Worm (Caenorhabditis elegans): ENCODE data around the gene ppfr-4.

ppfr-4 gene

ce11 chrIII:2596984-2597454 is 22.7 kb upstream of the ppfr-4 start, which contains the start of gene apb-1 (continued):
- TF ChIP-seq lsy-2 (tag; optimal IDR thresholded peaks at IDR 0.05) (peak; percentile 73 to 96), ceh-20 (GFP tag; IDR thresholded peaks at IDR 0.05) (peak; percentile 71; the same call in 1 of the 2 replicates), hlh-11 (tag; optimal IDR thresholded peaks at IDR 0.05) (no peak), nhr-42 (GFP tag; IDR thresholded peaks at IDR 0.05) (peak; percentile 72), daf-12 (tag; optimal IDR thresholded peaks at IDR 0.05) (no peak), T26A8.4 (GFP tag; IDR thresholded peaks at IDR 0.05) (no peak), fos-1 (tag; optimal IDR thresholded peaks at IDR 0.05) (no peak), snpc-1.2 (GFP tag; IDR thresholded peaks at IDR 0.05) (no peak), Y75B8A.6 (GFP tag; IDR thresholded peaks at IDR 0.05) (no peak), nhr-6 (tag; optimal IDR thresholded peaks at IDR 0.05) (peak; percentile 92), daf-8 (GFP tag; IDR thresholded peaks at IDR 0.05) (no peak), egl-43 (GFP tag; IDR thresholded peaks at IDR 0.05) (peak; percentile 88), F26F4.8 (GFP tag; conservative IDR thresholded peaks at IDR 0.05) (no peak), mxl-2 (GFP tag; conservative IDR thresholded peaks at IDR 0.05) (no peak), fkh-10 (GFP tag; optimal IDR thresholded peaks at IDR 0.05) (peak; percentile 95), snpc-4 (tag; optimal IDR thresholded peaks at IDR 0.05) (no peak), unc-62 (GFP tag; optimal IDR thresholded peaks at IDR 0.05 in 1 of 2) (peak in 1 of 2 experiments; percentile 99), unc-62 (tag; optimal IDR thresholded peaks at IDR 0.05) (no peak), zfp-2 (tag; optimal IDR thresholded peaks at IDR 0.05) (peak; percentile 52), ama-1 (optimal IDR thresholded peaks at IDR 0.05) (peak; percentile 69), tag-97 (GFP tag; IDR thresholded peaks at IDR 0.05) (no peak), lin-1 (GFP tag; IDR thresholded peaks at IDR 0.05) (no peak), tra-1 (GFP tag; IDR thresholded peaks at IDR 0.05) (no peak; the same call in 1 of the 2 replicates), hmg-1.1 (GFP tag; IDR thresholded peaks at IDR 0.05) (peak; percentile 88), spr-3 (GFP tag; optimal IDR thresholded peaks at IDR 0.05) (peak; percentile 72), daf-16 (GFP tag; optimal IDR thresholded peaks at IDR 0.05) (peak in 1 of 2 experiments; percentile 30), daf-16 (tag; optimal IDR thresholded peaks at IDR 0.05) (peak; percentile 40), duxl-1 (tag; optimal IDR thresholded peaks at IDR 0.05; ENCODE audit: poor library complexity) (peak; percentile 67), Y5F2A.4 (GFP tag; optimal IDR thresholded peaks at IDR 0.05) (peak; percentile 50), dmd-8 (GFP tag; IDR thresholded peaks at IDR 0.05) (no peak), D1046.2 (GFP tag; IDR thresholded peaks at IDR 0.05) (0 out of 2 replicates have a peak, but pooled peaks have one; percentile 66), sdz-12 (GFP tag; optimal IDR thresholded peaks at IDR 0.05) (no peak), ztf-7 (tag; optimal IDR thresholded peaks at IDR 0.05) (peak; percentile 83), F49E8.2 (tag; optimal IDR thresholded peaks at IDR 0.05; ENCODE audit: borderline replicate concordance) (peak; percentile 33), dmd-6 (GFP tag; IDR thresholded peaks at IDR 0.05) (no peak; the same call in 1 of the 2 replicates), unc-39 (tag; optimal IDR thresholded peaks at IDR 0.05) (no peak), dmd-9 (GFP tag; IDR thresholded peaks at IDR 0.05) (peak; percentile 72), nhr-25 (tag; optimal IDR thresholded peaks at IDR 0.05; ENCODE audit: borderline replicate concordance, insufficient read depth) (peak; percentile 29), rbr-2 (tag; optimal IDR thresholded peaks at IDR 0.05) (peak; percentile 95), nhr-77 (tag; optimal IDR thresholded peaks at IDR 0.05) (peak; percentile 56), pqm-1 (tag; optimal IDR thresholded peaks at IDR 0.05) (no peak), aly-2 (tag; optimal IDR thresholded peaks at IDR 0.05) (no peak), dve-1 (tag; optimal IDR thresholded peaks at IDR 0.05; ENCODE audit: insufficient read depth) (peak; percentile 94), jun-1 (tag; optimal IDR thresholded peaks at IDR 0.05) (peak; percentile 16), nhr-41 (GFP tag; IDR thresholded peaks at IDR 0.05) (no peak), lin-29 (GFP tag; IDR thresholded peaks at IDR 0.05) (peak; percentile 58; the same call in 1 of the 2 replicates), zfp-3 (GFP tag; conservative IDR thresholded peaks at IDR 0.05) (peak; percentile 43; the same call in 1 of the 2 replicates), php-3 (GFP tag; IDR thresholded peaks at IDR 0.05) (no peak), ceh-44 (GFP tag; IDR thresholded peaks at IDR 0.05) (no peak), pha-4 (GFP tag; IDR thresholded peaks at IDR 0.05) (peak; percentile 84), pha-4 (tag; optimal IDR thresholded peaks at IDR 0.05) (peak; percentile 86), gei-8 (GFP tag; optimal IDR thresholded peaks at IDR 0.05) (no peak)

Measured in whole organism, L4 larva.